Fruit fly (Drosophila melanogaster) whole organism, embryonic: ENCODE data around the gene cwo.

Experiments
- Antp ChIP-seq: fragments of 200-800 bp; sonication (Bioruptor generic); optimal IDR thresholded peaks from 3 replicates; lab custom pipeline; 2016; ENCODE audit warnings: missing biosample characterization, missing genetic modification characterization
- CG10462 ChIP-seq: fragments of 200-800 bp; sonication (Bioruptor generic); optimal IDR thresholded peaks from 2 replicates; lab custom pipeline; 2016; ENCODE audit warnings: missing biosample characterization, missing genetic modification characterization
- CG10543 ChIP-seq: fragments of 200-800 bp; sonication (Bioruptor generic); optimal IDR thresholded peaks from 3 replicates; lab custom pipeline; 2017; ENCODE audit warnings: missing biosample characterization, mild to moderate bottlenecking, missing genetic modification characterization, moderate library complexity
- CG10959 ChIP-seq: fragments of 200-800 bp; sonication (Bioruptor generic); IDR thresholded peaks from 2 replicates; pipeline ENCODE4 v1.3.6; 2022; ENCODE audit warnings: missing biosample characterization, missing genetic modification characterization
- CG10979 ChIP-seq: fragments of 200-800 bp; sonication (Bioruptor generic); optimal IDR thresholded peaks from 2 replicates; lab custom pipeline; 2018; ENCODE audit warnings: missing biosample characterization, mild to moderate bottlenecking, missing genetic modification characterization, moderate library complexity
- CG11504 ChIP-seq: fragments of 200-800 bp; sonication (Bioruptor generic); optimal IDR thresholded peaks from 3 replicates; lab custom pipeline; 2019; ENCODE audit warnings: missing biosample characterization, mild to moderate bottlenecking, missing genetic modification characterization, moderate library complexity
- CG12659 ChIP-seq: fragments of 200-800 bp; sonication (Bioruptor generic); optimal IDR thresholded peaks from 3 replicates; lab custom pipeline; 2017; ENCODE audit warnings: mild to moderate bottlenecking, missing biosample characterization, missing genetic modification reagents, missing genetic modification characterization
- CG15514 ChIP-seq: fragments of 200-800 bp; sonication (Bioruptor generic); optimal IDR thresholded peaks from 3 replicates; lab custom pipeline; 2017; ENCODE audit warnings: missing biosample characterization, missing genetic modification characterization, mild to moderate bottlenecking, moderate library complexity, missing genetic modification reagents
- CG1603 ChIP-seq: fragments of 200-800 bp; sonication (Bioruptor generic); optimal IDR thresholded peaks from 2 replicates; lab custom pipeline; 2019; ENCODE audit warnings: missing biosample characterization, mild to moderate bottlenecking, missing genetic modification characterization, moderate library complexity
- CG17361 ChIP-seq: fragments of 200-800 bp; sonication (Bioruptor generic); IDR thresholded peaks from 3 replicates; pipeline ENCODE4 v1.3.6; 2022; ENCODE audit warnings: missing biosample characterization, missing genetic modification characterization
- CG17568 ChIP-seq: fragments of 200-800 bp; sonication (Bioruptor generic); optimal IDR thresholded peaks from 2 replicates; lab custom pipeline; 2018; ENCODE audit warnings: missing biosample characterization, mild to moderate bottlenecking, missing genetic modification characterization, moderate library complexity
- CG17802 ChIP-seq: fragments of 200-800 bp; sonication (Bioruptor generic); optimal IDR thresholded peaks from 2 replicates; lab custom pipeline; 2018; ENCODE audit warnings: missing biosample characterization, mild to moderate bottlenecking, missing genetic modification characterization, moderate library complexity
- CG17829 ChIP-seq: fragments of 200-800 bp; optimal IDR thresholded peaks from 2 replicates; lab custom pipeline; 2019; ENCODE audit warnings: missing biosample characterization, mild to moderate bottlenecking, missing genetic modification characterization, moderate library complexity
- CG1792 ChIP-seq: fragments of 200-800 bp; sonication (Bioruptor generic); optimal IDR thresholded peaks from 2 replicates; lab custom pipeline; 2016; ENCODE audit warnings: missing biosample characterization, missing genetic modification characterization
- CG2199 ChIP-seq: fragments of 200-800 bp; sonication (Bioruptor generic); IDR thresholded peaks from 3 replicates; pipeline ENCODE4 v1.3.6; 2022; ENCODE audit warnings: missing biosample characterization, missing genetic modification characterization
- CG4282 ChIP-seq: fragments of 200-800 bp; sonication (Bioruptor generic); optimal IDR thresholded peaks from 2 replicates; lab custom pipeline; 2016; ENCODE audit warnings: missing biosample characterization, missing genetic modification characterization
- CG4360 ChIP-seq: fragments of 200-800 bp; sonication (Bioruptor generic); IDR thresholded peaks from 2 replicates; pipeline ENCODE4 v1.3.6; 2022; ENCODE audit warnings: missing biosample characterization, missing genetic modification characterization
- CG4424 ChIP-seq: fragments of 200-800 bp; sonication (Bioruptor generic); optimal IDR thresholded peaks from 3 replicates; lab custom pipeline; 2016; ENCODE audit warnings: missing biosample characterization, missing genetic modification characterization
- CG4707 ChIP-seq: fragments of 200-800 bp; sonication (Bioruptor generic); optimal IDR thresholded peaks from 2 replicates; lab custom pipeline; 2018; ENCODE audit warnings: missing biosample characterization, mild to moderate bottlenecking, missing genetic modification characterization, moderate library complexity
- CG4730 ChIP-seq: fragments of 200-800 bp; sonication (Bioruptor generic); IDR thresholded peaks from 2 replicates; pipeline ENCODE4 v1.3.6; 2022; ENCODE audit warnings: missing biosample characterization, missing genetic modification characterization
- CG6765 ChIP-seq: fragments of 200-800 bp; sonication (Bioruptor generic); optimal IDR thresholded peaks from 3 replicates; lab custom pipeline; 2017; ENCODE audit warnings: missing biosample characterization, mild to moderate bottlenecking, missing genetic modification characterization
- CG7556 ChIP-seq: fragments of 200-800 bp; sonication (Bioruptor generic); optimal IDR thresholded peaks from 2 replicates; lab custom pipeline; 2017; ENCODE audit warnings: missing biosample characterization, mild to moderate bottlenecking, missing genetic modification characterization
- CG7786 ChIP-seq: fragments of 200-800 bp; sonication (Bioruptor generic); optimal IDR thresholded peaks from 2 replicates; lab custom pipeline; 2016; ENCODE audit warnings: missing biosample characterization, missing genetic modification characterization
- CG8089 ChIP-seq: fragments of 200-800 bp; sonication (Bioruptor generic); optimal IDR thresholded peaks from 3 replicates; lab custom pipeline; 2016; ENCODE audit warnings: missing biosample characterization, missing genetic modification characterization
- CG8924 ChIP-seq: fragments of 200-800 bp; optimal IDR thresholded peaks from 3 replicates; lab custom pipeline; 2019; ENCODE audit warnings: missing biosample characterization, mild to moderate bottlenecking, missing genetic modification characterization, moderate library complexity
- CG9437 ChIP-seq: fragments of 200-800 bp; sonication (Bioruptor generic); optimal IDR thresholded peaks from 2 replicates; lab custom pipeline; 2018; ENCODE audit warnings: missing biosample characterization, mild to moderate bottlenecking, missing genetic modification characterization
- CG9817 ChIP-seq: fragments of 200-800 bp; sonication (Bioruptor generic); optimal IDR thresholded peaks from 2 replicates; lab custom pipeline; 2018; ENCODE audit warnings: missing biosample characterization, mild to moderate bottlenecking, missing genetic modification characterization, moderate library complexity
- CTCF ChIP-seq: fragments of 200-800 bp; sonication (Bioruptor generic); optimal IDR thresholded peaks from 2 replicates; lab custom pipeline; 2017; ENCODE audit warnings: missing biosample characterization, mild to moderate bottlenecking, missing genetic modification characterization, moderate library complexity
- Dek ChIP-seq: fragments of 200-800 bp; sonication (Bioruptor generic); optimal IDR thresholded peaks from 3 replicates; lab custom pipeline; 2019; ENCODE audit warnings: missing biosample characterization, mild to moderate bottlenecking, missing genetic modification characterization, moderate library complexity
- Doc2 ChIP-seq: fragments of 200-800 bp; sonication (Bioruptor generic); IDR thresholded peaks from 2 replicates; pipeline ENCODE4 v1.3.6; 2022; ENCODE audit warnings: missing biosample characterization, missing genetic modification characterization
- Dp ChIP-seq: fragments of 200-800 bp; sonication (Bioruptor generic); optimal IDR thresholded peaks from 2 replicates; lab custom pipeline; 2018; ENCODE audit warnings: missing biosample characterization, mild to moderate bottlenecking, missing genetic modification characterization, moderate library complexity
- Ets97D ChIP-seq: fragments of 200-800 bp; sonication (Bioruptor generic); optimal IDR thresholded peaks from 3 replicates; lab custom pipeline; 2016; ENCODE audit warnings: missing biosample characterization, missing genetic modification characterization
- Hr3 ChIP-seq: fragments of 200-800 bp; sonication (Bioruptor generic); optimal IDR thresholded peaks from 3 replicates; lab custom pipeline; 2016; ENCODE audit warnings: missing biosample characterization, missing genetic modification characterization
- Hr51 ChIP-seq, 2 experiments: fragments of 200-800 bp; sonication (Bioruptor generic); optimal IDR thresholded peaks; 2 replicates in 1 of 2; 3 replicates in 1 of 2; lab custom pipeline; 2016 to 2018; ENCODE audit warnings: missing biosample characterization in 2 of 2, missing genetic modification characterization in 2 of 2, mild to moderate bottlenecking in 1 of 2, moderate library complexity in 1 of 2
- Mes4 ChIP-seq: fragments of 200-800 bp; sonication (Bioruptor generic); optimal IDR thresholded peaks from 2 replicates; lab custom pipeline; 2016; ENCODE audit warnings: missing biosample characterization, missing genetic modification characterization
- Sin3A ChIP-seq: fragments of >200 bp; optimal IDR thresholded peaks from 2 replicates; lab custom pipeline; 2018
- Spps ChIP-seq: fragments of 200-800 bp; sonication (Bioruptor generic); optimal IDR thresholded peaks from 2 replicates; lab custom pipeline; 2018; ENCODE audit warnings: missing biosample characterization, mild to moderate bottlenecking, missing genetic modification characterization
- ase ChIP-seq: fragments of 200-800 bp; sonication (Bioruptor generic); IDR thresholded peaks from 3 replicates; pipeline ENCODE4 v1.3.6; 2022; ENCODE audit warnings: missing biosample characterization, missing genetic modification characterization
- cg ChIP-seq: fragments of 200-800 bp; sonication (Bioruptor generic); optimal IDR thresholded peaks from 3 replicates; lab custom pipeline; 2019; ENCODE audit warnings: missing biosample characterization, mild to moderate bottlenecking, missing genetic modification characterization, moderate library complexity
- corto ChIP-seq: fragments of 200-800 bp; sonication (Bioruptor generic); optimal IDR thresholded peaks from 2 replicates; lab custom pipeline; 2016; ENCODE audit warnings: missing biosample characterization, mild to moderate bottlenecking, missing genetic modification characterization, moderate library complexity
- crp ChIP-seq, 2 experiments: fragments of 200-800 bp; sonication (Bioruptor generic); optimal IDR thresholded peaks; 2 replicates in 1 of 2; 3 replicates in 1 of 2; lab custom pipeline; 2017; ENCODE audit warnings: missing biosample characterization in 2 of 2, missing genetic modification characterization in 2 of 2, mild to moderate bottlenecking in 1 of 2, moderate library complexity in 1 of 2
- ewg ChIP-seq: fragments of 200-800 bp; sonication (Bioruptor generic); optimal IDR thresholded peaks from 3 replicates; lab custom pipeline; 2017; ENCODE audit warnings: mild to moderate bottlenecking, missing biosample characterization, missing genetic modification reagents, missing genetic modification characterization
- gem ChIP-seq: fragments of 200-800 bp; sonication (Bioruptor generic); optimal IDR thresholded peaks from 2 replicates; lab custom pipeline; 2019; ENCODE audit warnings: missing biosample characterization, mild to moderate bottlenecking, missing genetic modification characterization, moderate library complexity
- grau ChIP-seq: fragments of 200-800 bp; optimal IDR thresholded peaks from 3 replicates; lab custom pipeline; 2019; ENCODE audit warnings: missing biosample characterization, mild to moderate bottlenecking, missing genetic modification characterization, moderate library complexity
- ind ChIP-seq: fragments of 200-800 bp; sonication (Bioruptor generic); optimal IDR thresholded peaks from 3 replicates; lab custom pipeline; 2016; ENCODE audit warnings: missing biosample characterization, missing genetic modification characterization
- inv ChIP-seq: fragments of 200-800 bp; sonication (Bioruptor generic); IDR thresholded peaks from 2 replicates; pipeline ENCODE4 v1.3.6; 2022; ENCODE audit warnings: missing biosample characterization, missing genetic modification characterization; ENCODE audit not compliant: partially characterized antibody
- klu ChIP-seq: fragments of 200-800 bp; sonication (Bioruptor generic); IDR thresholded peaks from 2 replicates; pipeline ENCODE4 v1.3.6; 2022; ENCODE audit warnings: missing biosample characterization, missing genetic modification characterization
- nom ChIP-seq: fragments of 200-800 bp; sonication (Bioruptor generic); optimal IDR thresholded peaks from 2 replicates; lab custom pipeline; 2017; ENCODE audit warnings: missing biosample characterization, missing genetic modification characterization, mild to moderate bottlenecking, moderate library complexity, missing genetic modification reagents
- sens ChIP-seq: fragments of 200-800 bp; sonication (Bioruptor generic); peaks from one replicate; lab custom pipeline; 2016; ENCODE audit warnings: missing biosample characterization, missing genetic modification characterization
- slp2 ChIP-seq: fragments of 200-800 bp; sonication (Bioruptor generic); optimal IDR thresholded peaks from 2 replicates; lab custom pipeline; 2016; ENCODE audit warnings: missing biosample characterization, missing genetic modification characterization

cwo gene

dm6 chr3R:10411752-10412549 lies 23.9 kb downstream of the cwo start (continued):
- no peak for TF ChIP-seq Dp
- TF ChIP-seq Hr51 (GFP tag; optimal IDR thresholded peaks at IDR 0.05; lab: Kevin White, UChicago): no peak
- TF ChIP-seq ind: peak; percentile 67
- no peak for TF ChIP-seq CG8089
- no peak for TF ChIP-seq Doc2 (GFP tag; lab: Robert Waterston, UW)
- TF ChIP-seq cg (GFP tag; lab: Kevin White, UChicago): no peak
- TF ChIP-seq CG1603 (tag; lab: Kevin White, UChicago): no peak
- no peak for TF ChIP-seq CG11504
- TF ChIP-seq CG4424 (GFP tag; lab: Kevin White, UChicago): peak; percentile 10
- no peak for TF ChIP-seq CG2199 (GFP tag; lab: Robert Waterston, UW)
- no peak for TF ChIP-seq gem
- no peak for TF ChIP-seq CG1792 (GFP tag; lab: Kevin White, UChicago)
- no peak for TF ChIP-seq slp2 (GFP tag; lab: Kevin White, UChicago)
- TF ChIP-seq sens (GFP tag; lab: Kevin White, UChicago): peak; percentile 55
- peak; percentile 7 for TF ChIP-seq CG7556 (GFP tag; lab: Kevin White, UChicago)
- TF ChIP-seq CG4730 (GFP tag; lab: Robert Waterston, UW): peak; percentile 73
- TF ChIP-seq Hr3 (GFP tag; lab: Kevin White, UChicago): no peak
- no peak for TF ChIP-seq CTCF (GFP tag; lab: Kevin White, UChicago)
- no peak for TF ChIP-seq CG17829
- no peak for TF ChIP-seq CG4282 (GFP tag; lab: Kevin White, UChicago)
- no peak for TF ChIP-seq CG4360 (GFP tag; lab: Robert Waterston, UW)
- no peak for TF ChIP-seq inv (GFP tag; lab: Robert Waterston, UW)
- TF ChIP-seq CG9437 (GFP tag; lab: Kevin White, UChicago): no peak
- no peak for TF ChIP-seq CG10462 (GFP tag; lab: Kevin White, UChicago)
- TF ChIP-seq corto (GFP tag; lab: Kevin White, UChicago): no peak
- no peak for TF ChIP-seq CG12659 (GFP tag; lab: Kevin White, UChicago)
- TF ChIP-seq Dek (tag; lab: Kevin White, UChicago): peak; percentile 65
- TF ChIP-seq CG15514 (GFP tag; lab: Kevin White, UChicago): peak; percentile 27
- TF ChIP-seq ase (GFP tag; lab: Robert Waterston, UW): 0 out of 3 replicates have a peak, but pooled peaks have one; percentile 12
- TF ChIP-seq nom (GFP tag; lab: Kevin White, UChicago): no peak
- no peak for TF ChIP-seq CG10543 (GFP tag; lab: Kevin White, UChicago)
- no peak for TF ChIP-seq Sin3A (lab: Kevin White, UChicago)
- no peak for TF ChIP-seq CG10959
- no peak for TF ChIP-seq CG10979 (tag; lab: Kevin White, UChicago)
- no peak for TF ChIP-seq CG17802 (tag; lab: Kevin White, UChicago)
- no peak for TF ChIP-seq CG6765
- no peak for TF ChIP-seq Ets97D (GFP tag; lab: Kevin White, UChicago)
- TF ChIP-seq Spps (tag; lab: Kevin White, UChicago): no peak
- no peak for TF ChIP-seq CG4707 (GFP tag; lab: Kevin White, UChicago)
- TF ChIP-seq CG9817 (tag; lab: Kevin White, UChicago): peak; percentile 53
- TF ChIP-seq Antp: peak; percentile 59
- no peak for TF ChIP-seq ewg
- no peak for TF ChIP-seq CG7786 (GFP tag; lab: Kevin White, UChicago)
- no peak for TF ChIP-seq CG8924
- TF ChIP-seq klu: no peak
- TF ChIP-seq CG17361: peak; percentile 38; the same call in 1 of the 3 replicates
- TF ChIP-seq crp (GFP tag; optimal IDR thresholded peaks at IDR 0.05; lab: Kevin White, UChicago): no peak
- peak; percentile 83 for TF ChIP-seq grau (tag; lab: Kevin White, UChicago)
- no peak for TF ChIP-seq CG17568
- TF ChIP-seq Mes4 (GFP tag; lab: Kevin White, UChicago): no peak
